Worm (Caenorhabditis elegans) whole organism, L4 larva: ENCODE results near the gene B0244.7.
A peak's percentile ranks its signal among the peaks of the same experiment; 100 is the strongest.

ENCODE experiments used
- F10B5.3 ChIP-seq: sonication (generic microtip); optimal IDR thresholded peaks from 2 replicates; lab custom pipeline; 2016; ENCODE audit warnings: mild to moderate bottlenecking, missing genetic modification characterization, missing compliant biosample characterization
- T26A8.4 ChIP-seq: fragments of 200-800 bp; sonication (Bioruptor generic); IDR thresholded peaks from 2 replicates; pipeline ENCODE4 v1.3.6; 2022; ENCODE audit warnings: missing genetic modification characterization, missing compliant biosample characterization
- Y48G9A.11 ChIP-seq: fragments of 200-800 bp; sonication (Bioruptor generic); IDR thresholded peaks from 2 replicates; pipeline ENCODE4 v1.3.6; 2022; ENCODE audit warnings: missing genetic modification reagents, missing genetic modification characterization, missing compliant biosample characterization
- Y75B8A.6 ChIP-seq: fragments of 200-800 bp; sonication (Bioruptor generic); IDR thresholded peaks from 2 replicates; pipeline ENCODE4 v1.3.6; 2022; ENCODE audit warnings: missing genetic modification reagents, missing genetic modification characterization, missing compliant biosample characterization
- ZK337.2 ChIP-seq: fragments of 200-800 bp; sonication (Bioruptor generic); IDR thresholded peaks from 2 replicates; pipeline ENCODE4 v1.3.6; 2022; ENCODE audit warnings: missing genetic modification reagents, missing genetic modification characterization, missing compliant biosample characterization
- aha-1 ChIP-seq: fragments of 150-350 bp; peaks from one replicate; lab custom pipeline; 2014; ENCODE audit warnings: missing biosample characterization, missing genetic modification characterization
- ama-1 ChIP-seq: fragments of 150-350 bp; optimal IDR thresholded peaks from 2 replicates; lab custom pipeline; 2014; ENCODE audit warnings: inconsistent platforms, mixed read lengths
- ceh-20 ChIP-seq: fragments of 200-800 bp; sonication (Bioruptor generic); IDR thresholded peaks from 2 replicates; pipeline ENCODE4 v1.3.6; 2022; ENCODE audit warnings: missing genetic modification reagents, missing genetic modification characterization, missing compliant biosample characterization
- ces-1 ChIP-seq: fragments of 150-350 bp; sonication (generic microtip); optimal IDR thresholded peaks from 4 replicates; lab custom pipeline; 2014; ENCODE audit warnings: missing biosample characterization, missing genetic modification reagents, missing genetic modification characterization
- ctbp-1 ChIP-seq: fragments of 200-800 bp; sonication (Bioruptor generic); IDR thresholded peaks from 2 replicates; pipeline ENCODE4 v1.3.6; 2022; ENCODE audit warnings: missing genetic modification reagents, missing genetic modification characterization, missing compliant biosample characterization
- daf-16 ChIP-seq, 3 experiments: sonication (generic microtip); optimal IDR thresholded peaks; 2 replicates each; lab custom pipeline; 2016 to 2017; ENCODE audit warnings: missing genetic modification characterization in 3 of 3, missing genetic modification reagents in 3 of 3, mild to moderate bottlenecking in 2 of 3, missing compliant biosample characterization in 2 of 3, missing biosample characterization in 1 of 3, moderate library complexity in 1 of 3
- daf-19 ChIP-seq: fragments of 200-800 bp; sonication (Bioruptor generic); conservative IDR thresholded peaks from 2 replicates; pipeline ENCODE4 v1.3.6; 2022; ENCODE audit warnings: missing genetic modification characterization, missing compliant biosample characterization
- dmd-6 ChIP-seq: fragments of 200-800 bp; sonication (Bioruptor generic); IDR thresholded peaks from 2 replicates; pipeline ENCODE4 v1.3.6; 2022; ENCODE audit warnings: missing genetic modification reagents, missing genetic modification characterization, missing compliant biosample characterization
- dmd-8 ChIP-seq: fragments of 200-800 bp; sonication (Bioruptor generic); IDR thresholded peaks from 2 replicates; pipeline ENCODE4 v1.3.6; 2022; ENCODE audit warnings: missing genetic modification characterization, missing compliant biosample characterization
- dmd-9 ChIP-seq: fragments of 200-800 bp; sonication (Bioruptor generic); IDR thresholded peaks from 2 replicates; pipeline ENCODE4 v1.3.6; 2022; ENCODE audit warnings: missing genetic modification reagents, missing genetic modification characterization, missing compliant biosample characterization
- dve-1 ChIP-seq: sonication (generic microtip); optimal IDR thresholded peaks from 2 replicates; lab custom pipeline; 2017; ENCODE audit warnings: antibody characterized with exemption, mild to moderate bottlenecking, missing genetic modification characterization, missing compliant biosample characterization; ENCODE audit not compliant: insufficient read depth
- egl-27 ChIP-seq: sonication (generic microtip); optimal IDR thresholded peaks from 3 replicates; lab custom pipeline; 2017; ENCODE audit warnings: missing biosample characterization, missing genetic modification reagents, missing genetic modification characterization
- egl-43 ChIP-seq: fragments of 200-800 bp; sonication (Bioruptor generic); IDR thresholded peaks from 2 replicates; pipeline ENCODE4 v1.3.6; 2022; ENCODE audit warnings: missing genetic modification reagents, missing genetic modification characterization, missing compliant biosample characterization
- hlh-30 ChIP-seq: sonication (generic microtip); optimal IDR thresholded peaks from 2 replicates; lab custom pipeline; 2017; ENCODE audit warnings: antibody characterized with exemption, mild to moderate bottlenecking, missing genetic modification characterization, missing compliant biosample characterization; ENCODE audit not compliant: insufficient read depth
- lin-1 ChIP-seq: fragments of 200-800 bp; sonication (Bioruptor generic); IDR thresholded peaks from 2 replicates; pipeline ENCODE4 v1.3.6; 2022; ENCODE audit warnings: missing genetic modification reagents, missing genetic modification characterization, missing compliant biosample characterization
- lin-13 ChIP-seq: fragments of 150-350 bp; optimal IDR thresholded peaks from 2 replicates; lab custom pipeline; 2014; ENCODE audit warnings: missing biosample characterization, missing genetic modification reagents, missing genetic modification characterization
- lin-15B ChIP-seq: fragments of 150-350 bp; sonication (generic microtip); optimal IDR thresholded peaks from 3 replicates; lab custom pipeline; 2014; ENCODE audit warnings: missing biosample characterization, missing genetic modification characterization
- lin-38 ChIP-seq: fragments of 200-800 bp; sonication (Bioruptor generic); IDR thresholded peaks from 2 replicates; pipeline ENCODE4 v1.3.6; 2022; ENCODE audit warnings: missing genetic modification reagents, missing genetic modification characterization, missing compliant biosample characterization
- lsy-2 ChIP-seq, 2 experiments: fragments of 150-350 bp in 1 of 2; sonication (generic microtip) in 1 of 2; optimal IDR thresholded peaks; 2 replicates each; lab custom pipeline; 2014 to 2017; ENCODE audit warnings: missing biosample characterization in 2 of 2, missing genetic modification characterization in 2 of 2
- mdt-29 ChIP-seq: fragments of 200-800 bp; sonication (Bioruptor generic); IDR thresholded peaks from 2 replicates; pipeline ENCODE4 v1.3.6; 2022; ENCODE audit warnings: missing genetic modification reagents, missing genetic modification characterization, missing compliant biosample characterization
- mxl-2 ChIP-seq: fragments of 200-800 bp; sonication (Bioruptor generic); conservative IDR thresholded peaks from 2 replicates; pipeline ENCODE4 v1.3.6; 2022; ENCODE audit warnings: missing genetic modification reagents, missing genetic modification characterization, missing compliant biosample characterization
- mxl-3 ChIP-seq: fragments of 200-800 bp; sonication (Bioruptor generic); optimal IDR thresholded peaks from 2 replicates; lab custom pipeline; 2018; ENCODE audit warnings: mild to moderate bottlenecking, missing genetic modification characterization, missing compliant biosample characterization
- nhr-10 ChIP-seq: fragments of 150-350 bp; optimal IDR thresholded peaks from 2 replicates; lab custom pipeline; 2014; ENCODE audit warnings: missing biosample characterization, missing genetic modification characterization
- nhr-102 ChIP-seq: sonication (generic microtip); optimal IDR thresholded peaks from 2 replicates; lab custom pipeline; 2016; ENCODE audit warnings: mild to moderate bottlenecking, missing genetic modification characterization, moderate library complexity, missing compliant biosample characterization
- nhr-11 ChIP-seq: fragments of 150-350 bp; optimal IDR thresholded peaks from 2 replicates; lab custom pipeline; 2014; ENCODE audit warnings: missing biosample characterization, missing genetic modification characterization
- nhr-111 ChIP-seq: fragments of 200-800 bp; sonication (Bioruptor generic); optimal IDR thresholded peaks from 2 replicates; lab custom pipeline; 2018; ENCODE audit warnings: mild to moderate bottlenecking, missing genetic modification characterization, missing compliant biosample characterization
- nhr-25 ChIP-seq: sonication (generic microtip); optimal IDR thresholded peaks from 2 replicates; lab custom pipeline; 2017; ENCODE audit warnings: missing genetic modification characterization, mild to moderate bottlenecking, missing compliant biosample characterization, antibody characterized with exemption, moderate library complexity, borderline replicate concordance; ENCODE audit not compliant: insufficient read depth
- nhr-48 ChIP-seq: sonication (generic microtip); optimal IDR thresholded peaks from 2 replicates; lab custom pipeline; 2016; ENCODE audit warnings: mild to moderate bottlenecking, missing genetic modification characterization, missing compliant biosample characterization
- set-16 ChIP-seq: fragments of 200-800 bp; sonication (Bioruptor generic); IDR thresholded peaks from 2 replicates; pipeline ENCODE4 v1.3.6; 2022; ENCODE audit warnings: missing genetic modification reagents, missing genetic modification characterization, missing compliant biosample characterization
- snpc-1.2 ChIP-seq: fragments of 200-800 bp; sonication (Bioruptor generic); IDR thresholded peaks from 2 replicates; pipeline ENCODE4 v1.3.6; 2022; ENCODE audit warnings: missing genetic modification reagents, missing genetic modification characterization, missing compliant biosample characterization
- snpc-4 ChIP-seq: fragments of 150-350 bp; optimal IDR thresholded peaks from 2 replicates; lab custom pipeline; 2014; ENCODE audit warnings: missing biosample characterization, missing genetic modification characterization
- spr-1 ChIP-seq: sonication (generic microtip); optimal IDR thresholded peaks from 2 replicates; lab custom pipeline; 2016; ENCODE audit warnings: mild to moderate bottlenecking, missing genetic modification characterization, missing compliant biosample characterization
- spr-3 ChIP-seq: fragments of 200-800 bp; sonication (Bioruptor generic); optimal IDR thresholded peaks from 2 replicates; lab custom pipeline; 2018; ENCODE audit warnings: mild to moderate bottlenecking, missing genetic modification characterization, missing compliant biosample characterization
- unc-39 ChIP-seq: sonication (generic microtip); optimal IDR thresholded peaks from 2 replicates; lab custom pipeline; 2017; ENCODE audit warnings: missing biosample characterization, missing genetic modification characterization
- unc-62 ChIP-seq, 3 experiments: fragments of 150-350 bp in 1 of 3; sonication (generic microtip); optimal IDR thresholded peaks in 2 of 3; peaks in 1 of 3; 1 replicate in 1 of 3; 2 replicates in 2 of 3; lab custom pipeline; 2014 to 2017; ENCODE audit warnings: missing biosample characterization in 3 of 3, missing genetic modification characterization in 3 of 3, missing genetic modification reagents in 3 of 3, missing genotype in 1 of 3
- zfp-2 ChIP-seq: sonication (generic microtip); optimal IDR thresholded peaks from 2 replicates; lab custom pipeline; 2016; ENCODE audit warnings: mild to moderate bottlenecking, missing genetic modification characterization, missing compliant biosample characterization
- ztf-11 ChIP-seq: fragments of 150-350 bp; optimal IDR thresholded peaks from 2 replicates; lab custom pipeline; 2014; ENCODE audit warnings: missing biosample characterization, missing genetic modification characterization

The B0244.7 gene

ce11 chrIII:5744579-5744978 is 13.3 kb downstream of the B0244.7 start, which contains the start of gene B0244.5:
TSS of gene B0244.5 (plus strand) at chrIII:5744879.
- TF ChIP-seq nhr-111 (GFP tag; lab: Kevin White, UChicago) = no peak
- TF ChIP-seq zfp-2 = no peak
- TF ChIP-seq spr-3 = no peak
- TF ChIP-seq nhr-25 = no peak

DNA sequence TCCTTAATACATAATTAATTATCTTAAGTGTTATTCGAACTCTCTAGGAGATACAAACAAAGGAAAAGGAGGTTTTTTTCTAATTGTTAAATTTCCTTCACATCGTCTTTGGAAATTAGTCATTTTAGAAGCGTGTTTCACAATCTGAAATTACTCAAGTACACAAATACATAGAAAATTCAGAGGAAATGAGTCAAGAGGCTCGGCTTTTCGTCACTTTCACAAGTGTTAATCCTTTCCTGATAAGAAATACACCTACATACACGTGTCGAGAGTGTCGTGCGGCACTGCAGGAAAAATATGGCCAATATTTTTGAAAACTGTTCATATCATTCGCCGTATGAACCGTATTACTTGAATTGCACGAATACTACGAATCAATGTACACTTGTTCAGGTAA is 15.9 kb downstream of the B0244.7 start, which contains the start of gene B0244.4:
Gene B0244.4, plus strand, starts transcription at position 301 of the 400 bp plus-strand sequence.
- TF ChIP-seq dmd-9 = no peak

ce11 chrIII:5748360-5748759 is 17.1 kb downstream of the B0244.7 start:
- TF ChIP-seq aha-1 (peak; percentile 63), egl-43 (GFP tag; lab: Robert Waterston, UW) (no peak)

DNA sequence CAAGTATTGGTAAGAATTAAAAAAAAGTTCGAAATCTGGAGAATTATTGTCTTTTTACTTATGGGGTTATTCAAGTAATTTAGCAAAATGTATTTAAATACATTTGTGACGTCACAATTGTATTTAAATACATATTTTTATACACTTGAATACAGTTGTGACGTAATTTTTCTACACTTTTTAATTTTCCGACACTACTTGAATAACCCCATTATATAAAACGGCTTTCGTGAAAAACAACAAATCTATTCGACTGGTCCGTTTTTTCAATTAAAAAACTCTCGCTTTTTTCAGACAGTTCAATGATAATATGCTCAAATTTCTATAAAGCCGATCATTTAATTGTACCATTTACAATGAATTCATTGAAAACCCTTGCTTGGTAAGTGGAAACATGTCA is 19.2 kb downstream of the B0244.7 start:
- TF ChIP-seq Y75B8A.6 (no peak), ama-1 (lab: Kevin White, UChicago) (no peak), lin-15B (tag; lab: Kevin White, UChicago) (no peak), nhr-10 (no peak), F10B5.3 (tag; lab: Kevin White, UChicago) (no peak), ceh-20 (GFP tag; lab: Robert Waterston, UW) (no peak), ztf-11 (no peak), mdt-29 (GFP tag; lab: Robert Waterston, UW) (no peak), dmd-9 (no peak), ces-1 (GFP tag; lab: Kevin White, UChicago) (no peak), spr-1 (tag; lab: Kevin White, UChicago) (no peak), lin-13 (GFP tag; lab: Kevin White, UChicago) (no peak), nhr-48 (tag; lab: Kevin White, UChicago) (no peak), ZK337.2 (no peak)

ce11 chrIII:5755204-5755603 is 23.9 kb downstream of the B0244.7 start, which contains the start of gene ida-1:
TSS of gene ida-1 (plus strand) at chrIII:5755539.
- TF ChIP-seq daf-16 (GFP tag; optimal IDR thresholded peaks at IDR 0.05; lab: Kevin White, UChicago) (no peak), daf-16 (tag; optimal IDR thresholded peaks at IDR 0.05; lab: Kevin White, UChicago) (no peak), mxl-2 (no peak), dve-1 (tag; lab: Kevin White, UChicago) (no peak), ceh-20 (GFP tag; lab: Robert Waterston, UW) (0 out of 2 replicates have a peak, but pooled peaks have one; percentile 42), lin-1 (GFP tag; lab: Robert Waterston, UW) (no peak), set-16 (GFP tag; lab: Robert Waterston, UW) (peak; percentile 90), unc-39 (tag; lab: Kevin White, UChicago) (no peak), Y75B8A.6 (no peak), lsy-2 (tag; optimal IDR thresholded peaks at IDR 0.05; lab: Kevin White, UChicago) (peak; percentile 31 to 33), spr-3 (no peak), egl-27 (no peak), dmd-8 (GFP tag; lab: Robert Waterston, UW) (no peak), snpc-1.2 (no peak), snpc-4 (tag; lab: Kevin White, UChicago) (no peak), aha-1 (peak; percentile 32), egl-43 (GFP tag; lab: Robert Waterston, UW) (no peak), ZK337.2 (no peak), mxl-3 (GFP tag; lab: Kevin White, UChicago) (no peak), nhr-25 (no peak), daf-19 (GFP tag; lab: Robert Waterston, UW) (no peak), nhr-11 (no peak), Y48G9A.11 (no peak), unc-62 (GFP tag; optimal IDR thresholded peaks at IDR 0.05 in 1 of 2; lab: Kevin White, UChicago) (peak in 1 of 2 experiments; percentile 95), unc-62 (tag; optimal IDR thresholded peaks at IDR 0.05; lab: Kevin White, UChicago) (no peak), T26A8.4 (GFP tag; lab: Robert Waterston, UW) (no peak), hlh-30 (tag; lab: Kevin White, UChicago) (peak; percentile 15), dmd-6 (GFP tag; lab: Robert Waterston, UW) (0 out of 2 replicates have a peak, but pooled peaks have one; percentile 7), ctbp-1 (GFP tag; lab: Robert Waterston, UW) (peak; percentile 64; the same call in 1 of the 2 replicates), lin-38 (GFP tag; lab: Robert Waterston, UW) (no peak), nhr-102 (tag; lab: Kevin White, UChicago) (no peak)
